Worm (Caenorhabditis elegans): ENCODE data around the gene B0410.3.

ce11 chrX:2853963-2854362 is 37.3 kb downstream of the B0410.3 start:
- TF ChIP-seq skn-1 (tag; optimal IDR thresholded peaks at IDR 0.05) (no peak), snpc-4 (tag; optimal IDR thresholded peaks at IDR 0.05) (no peak), nhr-25 (tag; optimal IDR thresholded peaks at IDR 0.05) (no peak), ceh-9 (tag; optimal IDR thresholded peaks at IDR 0.05) (no peak), nhr-11 (tag; optimal IDR thresholded peaks at IDR 0.05) (no peak), R02D3.7 (tag; optimal IDR thresholded peaks at IDR 0.05) (no peak), unc-62 (GFP tag; optimal IDR thresholded peaks at IDR 0.05) (no peak), nhr-23 (tag; optimal IDR thresholded peaks at IDR 0.05) (no peak), egl-27 (tag; optimal IDR thresholded peaks at IDR 0.05) (no peak), fkh-10 (GFP tag; optimal IDR thresholded peaks at IDR 0.05) (no peak), ama-1 (optimal IDR thresholded peaks at IDR 0.05) (peak; percentile 9)
